Worm (Caenorhabditis elegans) whole organism, L1 larva: Measurements from ENCODE around the gene Y49E10.27.

Experiments used
- aly-2 ChIP-seq: fragments of 150-350 bp; optimal IDR thresholded peaks from 2 replicates; lab custom pipeline; 2014; ENCODE audit warnings: missing biosample characterization, missing genetic modification characterization
- elt-3 ChIP-seq, 6 experiments: fragments of 150-350 bp in 1 of 6; sonication (generic microtip); optimal IDR thresholded peaks; 2 replicates each; lab custom pipeline; 2017 to 2018; ENCODE audit warnings: missing biosample characterization in 6 of 6, missing genetic modification characterization in 6 of 6, inconsistent platforms in 1 of 6
- mdl-1 ChIP-seq, 2 experiments: fragments of 150-350 bp; optimal IDR thresholded peaks; 2 replicates each; lab custom pipeline; 2014 to 2017; ENCODE audit warnings: missing biosample characterization in 2 of 2, missing genetic modification characterization in 2 of 2, inconsistent platforms in 1 of 2
- nhr-76 ChIP-seq: sonication (generic microtip); optimal IDR thresholded peaks from 2 replicates; lab custom pipeline; 2017; ENCODE audit warnings: missing biosample characterization, missing genetic modification characterization
- snu-23 ChIP-seq: sonication (generic microtip); optimal IDR thresholded peaks from 2 replicates; lab custom pipeline; 2016; ENCODE audit warnings: missing genetic modification characterization, missing compliant biosample characterization
- unc-130 ChIP-seq: fragments of 150-350 bp; optimal IDR thresholded peaks from 2 replicates; lab custom pipeline; 2017; ENCODE audit warnings: missing biosample characterization, missing genetic modification characterization, inconsistent platforms

DNA sequence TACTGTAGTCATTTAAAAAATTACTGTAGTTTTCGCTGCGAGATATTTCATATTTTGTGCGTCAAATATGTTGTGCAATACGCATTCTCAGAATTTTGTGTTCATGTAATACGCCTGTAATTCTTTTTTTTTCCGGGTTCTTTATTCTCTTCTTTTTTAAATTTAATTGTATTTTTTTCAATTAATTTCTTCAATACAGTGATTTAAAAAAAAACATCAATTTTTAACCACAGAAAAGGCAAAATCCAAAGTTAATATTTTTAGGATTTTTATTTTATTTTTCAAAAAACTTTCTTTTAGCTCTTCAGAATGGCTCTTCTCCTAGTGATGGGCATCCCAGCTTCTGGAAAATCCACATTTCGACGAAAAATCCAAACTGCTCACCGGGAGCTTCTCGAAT, 32.1 kb downstream of the Y49E10.27 start, which contains the start of gene pstk-1:
- no peak for TF ChIP-seq unc-130 (tag; lab: Kevin White, UChicago)
- no peak for TF ChIP-seq nhr-76 (tag; lab: Kevin White, UChicago)
- no peak for TF ChIP-seq mdl-1 (tag; optimal IDR thresholded peaks at IDR 0.05; lab: Kevin White, UChicago)
- TF ChIP-seq snu-23 = no peak
- TF ChIP-seq aly-2 (tag; lab: Kevin White, UChicago) = no peak
- no peak for TF ChIP-seq elt-3 (tag; optimal IDR thresholded peaks at IDR 0.05; lab: Kevin White, UChicago)
